Fruit fly (Drosophila melanogaster) whole organism, embryonic: ENCODE results near the gene Pdxk.

Experiments
- Ada2b ChIP-seq: fragments of 200-800 bp; sonication (Bioruptor generic); IDR thresholded peaks from 2 replicates; pipeline ENCODE4 v1.3.6; 2022; ENCODE audit warnings: missing biosample characterization, missing genetic modification characterization
- Atf3 ChIP-seq: fragments of 200-800 bp; sonication (Bioruptor generic); optimal IDR thresholded peaks from 3 replicates; lab custom pipeline; 2016; ENCODE audit warnings: missing biosample characterization, missing genetic modification characterization
- Atf6 ChIP-seq: fragments of 200-800 bp; sonication (Bioruptor generic); IDR thresholded peaks from 2 replicates; pipeline ENCODE4 v1.3.6; 2022; ENCODE audit warnings: missing biosample characterization, missing genetic modification characterization
- BtbVII ChIP-seq: fragments of 200-800 bp; sonication (Bioruptor generic); optimal IDR thresholded peaks from 3 replicates; lab custom pipeline; 2017; ENCODE audit warnings: missing biosample characterization, mild to moderate bottlenecking, missing genetic modification characterization
- CG10321 ChIP-seq: fragments of 200-800 bp; sonication (Bioruptor generic); IDR thresholded peaks from 2 replicates; pipeline ENCODE4 v1.3.6; 2022; ENCODE audit warnings: missing biosample characterization, missing genetic modification characterization
- CG12659 ChIP-seq: fragments of 200-800 bp; sonication (Bioruptor generic); optimal IDR thresholded peaks from 3 replicates; lab custom pipeline; 2017; ENCODE audit warnings: mild to moderate bottlenecking, missing biosample characterization, missing genetic modification reagents, missing genetic modification characterization
- CG1529 ChIP-seq: fragments of 200-800 bp; sonication (Bioruptor generic); optimal IDR thresholded peaks from 3 replicates; lab custom pipeline; 2018; ENCODE audit warnings: missing biosample characterization, missing genetic modification characterization
- CG16813 ChIP-seq: fragments of 200-800 bp; sonication (Bioruptor generic); IDR thresholded peaks from 3 replicates; pipeline ENCODE4 v1.3.6; 2022; ENCODE audit warnings: missing biosample characterization, missing genetic modification characterization; ENCODE audit not compliant: partially characterized antibody
- CG1832 ChIP-seq: fragments of 200-800 bp; sonication (Bioruptor generic); optimal IDR thresholded peaks from 2 replicates; lab custom pipeline; 2017; ENCODE audit warnings: missing biosample characterization, mild to moderate bottlenecking, missing genetic modification characterization, inconsistent platforms
- CG33213 ChIP-seq: fragments of 200-800 bp; sonication (Bioruptor generic); optimal IDR thresholded peaks from 3 replicates; lab custom pipeline; 2016; ENCODE audit warnings: missing biosample characterization, missing genetic modification characterization
- CG34422 ChIP-seq: fragments of 200-800 bp; sonication (Bioruptor generic); IDR thresholded peaks from 3 replicates; pipeline ENCODE4 v1.3.6; 2022; ENCODE audit warnings: missing biosample characterization, missing genetic modification characterization
- CG3995 ChIP-seq: fragments of 200-800 bp; sonication (Bioruptor generic); optimal IDR thresholded peaks from 3 replicates; lab custom pipeline; 2016; ENCODE audit warnings: missing biosample characterization, missing genetic modification characterization
- CG6272 ChIP-seq: fragments of 200-800 bp; sonication (Bioruptor generic); IDR thresholded peaks from 2 replicates; pipeline ENCODE4 v1.3.6; 2022; ENCODE audit warnings: missing biosample characterization, missing genetic modification characterization
- CG7786 ChIP-seq: fragments of 200-800 bp; sonication (Bioruptor generic); optimal IDR thresholded peaks from 2 replicates; lab custom pipeline; 2016; ENCODE audit warnings: missing biosample characterization, missing genetic modification characterization
- CG8924 ChIP-seq: fragments of 200-800 bp; optimal IDR thresholded peaks from 3 replicates; lab custom pipeline; 2019; ENCODE audit warnings: missing biosample characterization, mild to moderate bottlenecking, missing genetic modification characterization, moderate library complexity
- D ChIP-seq, 2 experiments: fragments of 200-800 bp in 1 of 2; fragments of >200 bp in 1 of 2; sonication (Bioruptor generic) in 1 of 2; optimal IDR thresholded peaks; 2 replicates in 1 of 2; 3 replicates in 1 of 2; lab custom pipeline; 2017; ENCODE audit warnings: mild to moderate bottlenecking in 1 of 2, missing biosample characterization in 1 of 2, missing genetic modification characterization in 1 of 2, missing genetic modification reagents in 1 of 2
- Dek ChIP-seq: fragments of 200-800 bp; sonication (Bioruptor generic); optimal IDR thresholded peaks from 3 replicates; lab custom pipeline; 2019; ENCODE audit warnings: missing biosample characterization, mild to moderate bottlenecking, missing genetic modification characterization, moderate library complexity
- Dfd ChIP-seq, 2 experiments: fragments of >200 bp; optimal IDR thresholded peaks; 2 replicates each; lab custom pipeline; 2017; ENCODE audit warnings: missing biosample characterization in 2 of 2, missing genetic modification characterization in 2 of 2
- Dll ChIP-seq: fragments of 200-800 bp; sonication (Bioruptor generic); IDR thresholded peaks from 4 replicates; pipeline ENCODE4 v1.3.6; 2022; ENCODE audit warnings: missing biosample characterization, missing genetic modification characterization; ENCODE audit not compliant: partially characterized antibody
- Ets97D ChIP-seq: fragments of 200-800 bp; sonication (Bioruptor generic); optimal IDR thresholded peaks from 3 replicates; lab custom pipeline; 2016; ENCODE audit warnings: missing biosample characterization, missing genetic modification characterization
- HLH4C ChIP-seq: fragments of 200-800 bp; sonication (Bioruptor generic); IDR thresholded peaks from 3 replicates; pipeline ENCODE4 v1.3.6; 2022; ENCODE audit warnings: missing biosample characterization, missing genetic modification characterization; ENCODE audit not compliant: partially characterized antibody
- Med ChIP-seq: fragments of 200-800 bp; sonication (Bioruptor generic); peaks from one replicate; lab custom pipeline; 2016; ENCODE audit warnings: missing biosample characterization, missing genetic modification characterization, mild to moderate bottlenecking, inconsistent platforms, moderate library complexity
- Rfx ChIP-seq: fragments of 200-800 bp; sonication (Bioruptor generic); IDR thresholded peaks from 2 replicates; pipeline ENCODE4 v1.3.6; 2022; ENCODE audit warnings: missing biosample characterization, missing genetic modification characterization
- Spps ChIP-seq: fragments of 200-800 bp; sonication (Bioruptor generic); optimal IDR thresholded peaks from 2 replicates; lab custom pipeline; 2018; ENCODE audit warnings: missing biosample characterization, mild to moderate bottlenecking, missing genetic modification characterization
- Trl ChIP-seq, 3 experiments: fragments of >200 bp in 2 of 3; fragments of 200-800 bp in 1 of 3; sonication (Bioruptor generic) in 1 of 3; optimal IDR thresholded peaks; 2 replicates in 1 of 3; 3 replicates in 2 of 3; lab custom pipeline; 2016 to 2017; ENCODE audit warnings: missing biosample characterization in 1 of 3, missing genetic modification characterization in 1 of 3
- cg ChIP-seq: fragments of 200-800 bp; sonication (Bioruptor generic); optimal IDR thresholded peaks from 3 replicates; lab custom pipeline; 2019; ENCODE audit warnings: missing biosample characterization, mild to moderate bottlenecking, missing genetic modification characterization, moderate library complexity
- chm ChIP-seq: fragments of 200-800 bp; sonication (Bioruptor generic); IDR thresholded peaks from 2 replicates; pipeline ENCODE4 v1.3.6; 2022; ENCODE audit warnings: missing biosample characterization, missing genetic modification characterization
- corto ChIP-seq: fragments of 200-800 bp; sonication (Bioruptor generic); optimal IDR thresholded peaks from 2 replicates; lab custom pipeline; 2016; ENCODE audit warnings: missing biosample characterization, mild to moderate bottlenecking, missing genetic modification characterization, moderate library complexity
- cwo ChIP-seq: fragments of 200-800 bp; sonication (Bioruptor generic); optimal IDR thresholded peaks from 3 replicates; lab custom pipeline; 2017; ENCODE audit warnings: missing biosample characterization, missing genetic modification characterization, mild to moderate bottlenecking, moderate library complexity, missing genetic modification reagents
- dimm ChIP-seq: fragments of 200-800 bp; sonication (Bioruptor generic); IDR thresholded peaks from 2 replicates; pipeline ENCODE4 v1.3.6; 2022; ENCODE audit warnings: missing biosample characterization, missing genetic modification characterization
- exex ChIP-seq: fragments of 200-800 bp; sonication (Bioruptor generic); optimal IDR thresholded peaks from 4 replicates; lab custom pipeline; 2018; ENCODE audit warnings: missing biosample characterization, mild to moderate bottlenecking, missing genetic modification characterization, moderate library complexity
- fru ChIP-seq: fragments of >200 bp; optimal IDR thresholded peaks from 2 replicates; lab custom pipeline; 2017
- ftz-f1 ChIP-seq: fragments of 200-800 bp; sonication (Bioruptor generic); optimal IDR thresholded peaks from 2 replicates; lab custom pipeline; 2016; ENCODE audit warnings: missing biosample characterization, missing genetic modification characterization
- gce ChIP-seq: fragments of 200-800 bp; sonication (Bioruptor generic); IDR thresholded peaks from 3 replicates; pipeline ENCODE4 v1.3.6; 2022; ENCODE audit warnings: missing biosample characterization, missing genetic modification characterization
- inv ChIP-seq: fragments of 200-800 bp; sonication (Bioruptor generic); IDR thresholded peaks from 2 replicates; pipeline ENCODE4 v1.3.6; 2022; ENCODE audit warnings: missing biosample characterization, missing genetic modification characterization; ENCODE audit not compliant: partially characterized antibody
- lbe ChIP-seq: fragments of 200-800 bp; sonication (Bioruptor generic); optimal IDR thresholded peaks from 2 replicates; lab custom pipeline; 2016; ENCODE audit warnings: missing biosample characterization, mild to moderate bottlenecking, missing genetic modification characterization
- lov ChIP-seq, 2 experiments: fragments of 200-800 bp in 1 of 2; fragments of >200 bp in 1 of 2; sonication (Bioruptor generic) in 1 of 2; IDR thresholded peaks in 1 of 2; optimal IDR thresholded peaks in 1 of 2; 2 replicates in 1 of 2; 3 replicates in 1 of 2; pipeline versions ENCODE4 v1.3.6 to Lab custom; 2017 to 2022; ENCODE audit warnings: missing biosample characterization in 1 of 2, missing genetic modification characterization in 1 of 2
- mld ChIP-seq: fragments of 200-800 bp; sonication (Bioruptor generic); IDR thresholded peaks from 3 replicates; pipeline ENCODE4 v1.3.6; 2022; ENCODE audit warnings: missing biosample characterization, missing genetic modification characterization; ENCODE audit not compliant: partially characterized antibody
- nom ChIP-seq: fragments of 200-800 bp; sonication (Bioruptor generic); optimal IDR thresholded peaks from 2 replicates; lab custom pipeline; 2017; ENCODE audit warnings: missing biosample characterization, missing genetic modification characterization, mild to moderate bottlenecking, moderate library complexity, missing genetic modification reagents
- sd ChIP-seq: fragments of 200-800 bp; sonication (Bioruptor generic); optimal IDR thresholded peaks from 3 replicates; lab custom pipeline; 2018; ENCODE audit warnings: missing biosample characterization, mild to moderate bottlenecking, missing genetic modification characterization, moderate library complexity
- sqz ChIP-seq: fragments of 200-800 bp; sonication (Bioruptor generic); optimal IDR thresholded peaks from 3 replicates; lab custom pipeline; 2018; ENCODE audit warnings: missing biosample characterization, mild to moderate bottlenecking, missing genetic modification characterization
- sr ChIP-seq: fragments of 200-800 bp; sonication (Bioruptor generic); IDR thresholded peaks from 3 replicates; pipeline ENCODE4 v1.3.6; 2022; ENCODE audit warnings: missing biosample characterization, missing genetic modification characterization
- stc ChIP-seq: fragments of 200-800 bp; sonication (Bioruptor generic); IDR thresholded peaks from 2 replicates; pipeline ENCODE4 v1.3.6; 2022; ENCODE audit warnings: missing biosample characterization, missing genetic modification characterization
- stwl ChIP-seq: fragments of 200-800 bp; sonication (Bioruptor generic); optimal IDR thresholded peaks from 3 replicates; lab custom pipeline; 2018; ENCODE audit warnings: missing biosample characterization, mild to moderate bottlenecking, missing genetic modification characterization, moderate library complexity
- vvl ChIP-seq: fragments of 200-800 bp; sonication (Bioruptor generic); IDR thresholded peaks from 2 replicates; pipeline ENCODE4 v1.3.6; 2022; ENCODE audit warnings: missing biosample characterization, missing genetic modification characterization
- yki ChIP-seq: fragments of >200 bp; optimal IDR thresholded peaks from 3 replicates; lab custom pipeline; 2018

The Pdxk gene

DNA sequence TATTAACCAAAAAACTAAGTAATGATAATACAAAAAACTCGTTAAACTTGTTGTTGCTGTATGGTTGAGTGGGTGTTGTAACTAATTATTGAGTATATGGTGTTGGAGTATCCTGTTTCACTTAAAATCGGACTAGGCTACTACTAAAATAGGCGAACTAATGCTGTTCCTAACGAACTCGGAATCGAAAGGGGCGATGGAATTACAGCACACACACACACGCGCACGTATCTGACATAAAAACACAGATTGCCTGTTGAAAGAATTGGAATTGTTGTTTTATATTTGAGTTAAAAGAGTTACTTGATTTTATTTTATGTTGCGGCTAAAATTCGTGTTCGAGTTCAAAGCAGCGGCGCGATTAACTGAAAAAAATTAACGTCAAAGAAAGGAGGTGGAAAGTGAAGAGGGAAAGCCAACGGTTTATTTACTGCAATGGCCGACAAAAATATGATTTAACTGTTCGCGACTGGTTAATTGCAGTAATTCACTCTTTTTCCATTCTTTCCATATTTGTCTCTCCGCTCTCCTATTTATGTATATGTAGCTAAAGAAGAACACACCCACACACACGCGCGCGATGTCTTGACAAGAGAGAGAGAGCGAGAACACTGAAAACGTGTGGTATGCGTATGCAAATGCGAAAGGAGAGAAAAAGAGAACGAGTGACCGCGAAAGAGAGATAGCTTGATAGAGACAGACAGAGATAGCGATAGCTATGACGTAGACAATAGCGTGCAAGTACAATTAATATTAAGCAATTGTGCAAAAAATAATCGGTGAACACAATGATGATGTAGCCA, 41.4 kb downstream of the Pdxk start (continued):
- TF ChIP-seq CG34422 (GFP tag; lab: Robert Waterston, UW) (peak; percentile 6; the same call in 1 of the 3 replicates), lov (optimal IDR thresholded peaks at IDR 0.05; lab: Kevin White, UChicago) (no peak), lov (GFP tag; IDR thresholded peaks at IDR 0.05; lab: Robert Waterston, UW) (no peak), cg (GFP tag; lab: Kevin White, UChicago) (peak; percentile 90), Atf6 (GFP tag; lab: Robert Waterston, UW) (0 out of 2 replicates have a peak, but pooled peaks have one; percentile 13), Med (GFP tag; lab: Kevin White, UChicago) (peak; percentile 48), Trl (optimal IDR thresholded peaks at IDR 0.05; lab: Kevin White, UChicago) (peak; percentile 91 to 96), Trl (GFP tag; optimal IDR thresholded peaks at IDR 0.05; lab: Kevin White, UChicago) (peak; percentile 40), CG1529 (GFP tag; lab: Kevin White, UChicago) (no peak), yki (lab: Kevin White, UChicago) (peak; percentile 55), CG1832 (GFP tag; lab: Kevin White, UChicago) (peak; percentile 85), Dek (tag; lab: Kevin White, UChicago) (no peak), dimm (GFP tag; lab: Robert Waterston, UW) (no peak), CG7786 (GFP tag; lab: Kevin White, UChicago) (no peak), nom (GFP tag; lab: Kevin White, UChicago) (peak; percentile 39), CG8924 (tag; lab: Kevin White, UChicago) (peak; percentile 20), corto (no peak), CG12659 (GFP tag; lab: Kevin White, UChicago) (no peak), chm (GFP tag; lab: Robert Waterston, UW) (peak; percentile 59; the same call in 1 of the 2 replicates), exex (tag; lab: Kevin White, UChicago) (peak; percentile 26), D (optimal IDR thresholded peaks at IDR 0.05; lab: Kevin White, UChicago) (peak; percentile 6), D (GFP tag; optimal IDR thresholded peaks at IDR 0.05; lab: Kevin White, UChicago) (no peak), mld (GFP tag; lab: Robert Waterston, UW) (no peak), sd (peak; percentile 94), lbe (peak; percentile 14), Ada2b (no peak), BtbVII (GFP tag; lab: Kevin White, UChicago) (peak; percentile 85), sr (peak; percentile 57; the same call in 1 of the 3 replicates), vvl (GFP tag; lab: Robert Waterston, UW) (peak; percentile 85), sqz (GFP tag; lab: Kevin White, UChicago) (peak; percentile 22), CG10321 (GFP tag; lab: Robert Waterston, UW) (peak; percentile 58; the same call in 1 of the 2 replicates), stc (GFP tag; lab: Robert Waterston, UW) (peak; percentile 13; the same call in 1 of the 2 replicates), CG6272 (no peak)

dm6 chr3L:9402157-9402890, 42.2 kb downstream of the Pdxk start, which contains the start of gene eIF4E1:
TSS of gene eIF4E1 (minus strand) at chr3L:9402460.
- TF ChIP-seq fru (lab: Kevin White, UChicago) (no peak), HLH4C (GFP tag; lab: Robert Waterston, UW) (peak; percentile 57; the same call in 2 of the 3 replicates), Dll (GFP tag; lab: Robert Waterston, UW) (peak; percentile 72), Dfd (GFP tag; optimal IDR thresholded peaks at IDR 0.05; lab: Kevin White, UChicago) (no peak), Rfx (GFP tag; lab: Robert Waterston, UW) (peak; percentile 65), CG33213 (peak; percentile 75), Atf3 (no peak), CG3995 (GFP tag; lab: Kevin White, UChicago) (no peak), cwo (GFP tag; lab: Kevin White, UChicago) (no peak), Spps (no peak), gce (GFP tag; lab: Robert Waterston, UW) (no peak), CG16813 (GFP tag; lab: Robert Waterston, UW) (peak; percentile 82), Ets97D (GFP tag; lab: Kevin White, UChicago) (peak; percentile 96), inv (GFP tag; lab: Robert Waterston, UW) (peak; percentile 81), CG12659 (GFP tag; lab: Kevin White, UChicago) (peak; percentile 77), stwl (tag; lab: Kevin White, UChicago) (peak; percentile 93), ftz-f1 (GFP tag; lab: Kevin White, UChicago) (peak; percentile 40)
